Worm (Caenorhabditis elegans) whole organism, young adult: ENCODE measurements around the gene Y60C6A.2.

Experiments
- C17E4.6 ChIP-seq: fragments of 200-800 bp; sonication (Bioruptor generic); IDR thresholded peaks from 2 replicates; pipeline ENCODE4 v1.3.6; 2022; ENCODE audit warnings: missing genetic modification reagents, missing genetic modification characterization, missing compliant biosample characterization
- F23B12.7 ChIP-seq: sonication (generic microtip); optimal IDR thresholded peaks from 2 replicates; lab custom pipeline; 2017; ENCODE audit warnings: missing genetic modification characterization, mild to moderate bottlenecking, missing compliant biosample characterization, antibody characterized with exemption, moderate library complexity; ENCODE audit not compliant: insufficient read depth
- F33H1.4 ChIP-seq: fragments of 200-800 bp; sonication (Bioruptor generic); IDR thresholded peaks from 2 replicates; pipeline ENCODE4 v1.3.6; 2022; ENCODE audit warnings: missing genetic modification reagents, missing genetic modification characterization, missing compliant biosample characterization
- attf-3 ChIP-seq: fragments of 200-800 bp; sonication (Bioruptor generic); conservative IDR thresholded peaks from 2 replicates; pipeline ENCODE4 v1.3.6; 2022; ENCODE audit warnings: missing genetic modification reagents, missing genetic modification characterization, missing compliant biosample characterization
- cebp-1 ChIP-seq, 2 experiments: fragments of 200-800 bp in 1 of 2; sonication (Bioruptor generic) in 1 of 2; sonication (generic microtip) in 1 of 2; IDR thresholded peaks in 1 of 2; optimal IDR thresholded peaks in 1 of 2; 2 replicates each; pipeline versions ENCODE4 v1.3.6 to Lab custom; 2017 to 2022; ENCODE audit warnings: missing compliant biosample characterization in 2 of 2, missing genetic modification characterization in 2 of 2, mild to moderate bottlenecking in 1 of 2, missing genetic modification reagents in 1 of 2, moderate library complexity in 1 of 2
- nfya-1 ChIP-seq: sonication (generic microtip); optimal IDR thresholded peaks from 2 replicates; lab custom pipeline; 2017; ENCODE audit warnings: antibody characterized with exemption, missing compliant biosample characterization, missing genetic modification characterization, borderline replicate concordance; ENCODE audit not compliant: insufficient read depth
- nfyb-1 ChIP-seq: fragments of 200-800 bp; sonication (Bioruptor generic); IDR thresholded peaks from 2 replicates; pipeline ENCODE4 v1.3.6; 2022; ENCODE audit warnings: missing genetic modification reagents, missing genetic modification characterization, missing compliant biosample characterization
- sdz-38 ChIP-seq: sonication (generic microtip); optimal IDR thresholded peaks from 2 replicates; lab custom pipeline; 2016; ENCODE audit warnings: missing genotype, missing genetic modification characterization, missing compliant biosample characterization
- snpc-4 ChIP-seq, 5 experiments: fragments of 150-350 bp in 1 of 5; sonication (generic microtip) in 4 of 5; optimal IDR thresholded peaks; 2 replicates each; lab custom pipeline; 2014 to 2018; ENCODE audit warnings: missing genetic modification characterization in 5 of 5, missing biosample characterization in 3 of 5, antibody characterized with exemption in 2 of 5, mild to moderate bottlenecking in 2 of 5, missing compliant biosample characterization in 2 of 5, missing genotype in 2 of 5, moderate library complexity in 2 of 5, missing genetic modification reagents in 1 of 5
- tlf-1 ChIP-seq: fragments of 200-800 bp; sonication (Bioruptor generic); optimal IDR thresholded peaks from 2 replicates; lab custom pipeline; 2018; ENCODE audit warnings: mild to moderate bottlenecking, missing genetic modification characterization, missing compliant biosample characterization
- unc-62 ChIP-seq: fragments of 150-350 bp; optimal IDR thresholded peaks from 2 replicates; lab custom pipeline; 2014; ENCODE audit warnings: missing biosample characterization, missing genetic modification reagents, missing genetic modification characterization
- zim-3 ChIP-seq: sonication (generic microtip); optimal IDR thresholded peaks from 2 replicates; lab custom pipeline; 2017; ENCODE audit warnings: mild to moderate bottlenecking, missing genetic modification characterization, moderate library complexity, missing compliant biosample characterization

ce11 chrV:4737727-4738126 is 47.5 kb downstream of the Y60C6A.2 start, which contains the start of gene F39G3.2:
- TF ChIP-seq attf-3 (no peak), zim-3 (tag; lab: Kevin White, UChicago) (no peak), cebp-1 (GFP tag; IDR thresholded peaks at IDR 0.05; lab: Robert Waterston, UW) (no peak), cebp-1 (tag; optimal IDR thresholded peaks at IDR 0.05; lab: Kevin White, UChicago) (no peak), unc-62 (GFP tag; lab: Kevin White, UChicago) (no peak), nfyb-1 (no peak), F33H1.4 (GFP tag; lab: Robert Waterston, UW) (no peak), sdz-38 (tag; lab: Kevin White, UChicago) (no peak), snpc-4 (GFP tag; optimal IDR thresholded peaks at IDR 0.05; lab: Kevin White, UChicago) (no peak), snpc-4 (tag; optimal IDR thresholded peaks at IDR 0.05; lab: Kevin White, UChicago) (no peak), C17E4.6 (no peak), F23B12.7 (tag; lab: Kevin White, UChicago) (no peak), nfya-1 (no peak), tlf-1 (GFP tag; lab: Kevin White, UChicago) (no peak)
